Worm (Caenorhabditis elegans) whole organism, L1 larva: ENCODE data around the gene K08H2.7.
A peak's percentile ranks its signal among the peaks of the same experiment; 100 is the strongest.

Source experiments
- C34B4.2 ChIP-seq: sonication (generic microtip); optimal IDR thresholded peaks from 2 replicates; lab custom pipeline; 2017; ENCODE audit warnings: mild to moderate bottlenecking, missing genetic modification characterization, missing compliant biosample characterization
- F16B12.6 ChIP-seq: fragments of 150-350 bp; optimal IDR thresholded peaks from 2 replicates; lab custom pipeline; 2014; ENCODE audit warnings: missing biosample characterization, missing genetic modification characterization
- aha-1 ChIP-seq: fragments of 150-350 bp; optimal IDR thresholded peaks from 2 replicates; lab custom pipeline; 2014; ENCODE audit warnings: missing biosample characterization, missing genetic modification characterization
- ceh-63 ChIP-seq: fragments of 200-800 bp; sonication (Bioruptor generic); optimal IDR thresholded peaks from 2 replicates; lab custom pipeline; 2018; ENCODE audit warnings: mild to moderate bottlenecking, missing genetic modification characterization, missing compliant biosample characterization
- ceh-82 ChIP-seq, 3 experiments: fragments of 150-350 bp in 1 of 3; sonication (generic microtip) in 2 of 3; optimal IDR thresholded peaks; 2 replicates each; lab custom pipeline; 2014 to 2017; ENCODE audit warnings: missing biosample characterization in 3 of 3, missing genetic modification characterization in 3 of 3
- ceh-88 ChIP-seq: fragments of 200-800 bp; sonication (Bioruptor generic); IDR thresholded peaks from 2 replicates; pipeline ENCODE4 v1.3.6; 2022; ENCODE audit warnings: missing genetic modification characterization, missing compliant biosample characterization
- ceh-90 ChIP-seq: sonication (generic microtip); optimal IDR thresholded peaks from 2 replicates; lab custom pipeline; 2016; ENCODE audit warnings: missing genetic modification characterization, missing compliant biosample characterization
- efl-1 ChIP-seq, 4 experiments: fragments of 150-350 bp; optimal IDR thresholded peaks in 3 of 4; peaks in 1 of 4; 1 replicate in 1 of 4; 2 replicates in 3 of 4; lab custom pipeline; 2014; ENCODE audit warnings: missing biosample characterization in 2 of 4, missing genetic modification characterization in 2 of 4, missing genetic modification reagents in 2 of 4
- efl-3 ChIP-seq: fragments of 200-800 bp; sonication (Bioruptor generic); optimal IDR thresholded peaks from 2 replicates; lab custom pipeline; 2018; ENCODE audit warnings: mild to moderate bottlenecking, missing genetic modification characterization, missing compliant biosample characterization
- egl-27 ChIP-seq, 2 experiments: fragments of 150-350 bp in 1 of 2; sonication (generic microtip); optimal IDR thresholded peaks; 3 replicates each; lab custom pipeline; 2017 to 2018; ENCODE audit warnings: missing biosample characterization in 2 of 2, missing genetic modification characterization in 2 of 2, missing genetic modification reagents in 2 of 2
- elt-2 ChIP-seq: sonication (generic microtip); optimal IDR thresholded peaks from 2 replicates; lab custom pipeline; 2016; ENCODE audit warnings: missing genetic modification characterization, mild to moderate bottlenecking, inconsistent platforms, missing compliant biosample characterization, missing genetic modification reagents
- fkh-8 ChIP-seq: sonication (generic microtip); optimal IDR thresholded peaks from 2 replicates; lab custom pipeline; 2016; ENCODE audit warnings: mild to moderate bottlenecking, missing genetic modification characterization, missing compliant biosample characterization
- hpl-2 ChIP-seq: fragments of 150-350 bp; optimal IDR thresholded peaks from 2 replicates; lab custom pipeline; 2014; ENCODE audit warnings: missing biosample characterization, missing genetic modification reagents, missing genetic modification characterization
- irx-1 ChIP-seq: sonication (generic microtip); optimal IDR thresholded peaks from 2 replicates; lab custom pipeline; 2016; ENCODE audit warnings: missing genetic modification characterization, missing compliant biosample characterization
- isw-1 ChIP-seq: fragments of 200-800 bp; sonication (Bioruptor generic); IDR thresholded peaks from 2 replicates; pipeline ENCODE4 v1.3.6; 2022; ENCODE audit warnings: missing genetic modification characterization, missing compliant biosample characterization
- lin-13 ChIP-seq: fragments of 150-350 bp; optimal IDR thresholded peaks from 2 replicates; lab custom pipeline; 2014; ENCODE audit warnings: missing biosample characterization, missing genetic modification reagents, missing genetic modification characterization
- lin-15B ChIP-seq: fragments of 150-350 bp; sonication (generic microtip); optimal IDR thresholded peaks from 3 replicates; lab custom pipeline; 2014; ENCODE audit warnings: missing biosample characterization, missing genetic modification characterization
- lsy-2 ChIP-seq, 2 experiments: fragments of 150-350 bp; optimal IDR thresholded peaks; 2 replicates each; lab custom pipeline; 2014; ENCODE audit warnings: missing biosample characterization in 2 of 2, missing genetic modification characterization in 2 of 2
- mef-2 ChIP-seq: fragments of 150-350 bp; optimal IDR thresholded peaks from 2 replicates; lab custom pipeline; 2014; ENCODE audit warnings: missing biosample characterization, missing genetic modification characterization
- nhr-19 ChIP-seq: fragments of 200-800 bp; sonication (Bioruptor generic); conservative IDR thresholded peaks from 2 replicates; pipeline ENCODE4 v1.3.6; 2022; ENCODE audit warnings: missing genetic modification characterization, missing compliant biosample characterization
- nhr-20 ChIP-seq: sonication (generic microtip); optimal IDR thresholded peaks from 2 replicates; lab custom pipeline; 2016; ENCODE audit warnings: mild to moderate bottlenecking, missing genetic modification characterization, missing compliant biosample characterization
- nhr-28 ChIP-seq: fragments of 150-350 bp; optimal IDR thresholded peaks from 2 replicates; lab custom pipeline; 2014; ENCODE audit warnings: missing biosample characterization, missing genetic modification characterization
- nhr-47 ChIP-seq: sonication (generic microtip); optimal IDR thresholded peaks from 2 replicates; lab custom pipeline; 2016; ENCODE audit warnings: mild to moderate bottlenecking, missing genetic modification characterization, moderate library complexity, missing compliant biosample characterization
- nhr-71 ChIP-seq: sonication (generic microtip); optimal IDR thresholded peaks from 2 replicates; lab custom pipeline; 2016; ENCODE audit warnings: mild to moderate bottlenecking, missing genetic modification characterization, moderate library complexity, missing compliant biosample characterization
- nhr-76 ChIP-seq: sonication (generic microtip); optimal IDR thresholded peaks from 2 replicates; lab custom pipeline; 2017; ENCODE audit warnings: missing biosample characterization, missing genetic modification characterization
- nhr-77 ChIP-seq: fragments of 150-350 bp; optimal IDR thresholded peaks from 2 replicates; lab custom pipeline; 2014; ENCODE audit warnings: missing biosample characterization, missing genetic modification characterization
- nhr-85 ChIP-seq: sonication (generic microtip); peaks from one replicate; lab custom pipeline; 2016; ENCODE audit warnings: missing genetic modification characterization, inconsistent platforms, missing compliant biosample characterization
- rnt-1 ChIP-seq: sonication (generic microtip); optimal IDR thresholded peaks from 2 replicates; lab custom pipeline; 2016; ENCODE audit warnings: mild to moderate bottlenecking, missing genetic modification characterization, moderate library complexity, missing compliant biosample characterization
- snpc-4 ChIP-seq: fragments of 150-350 bp; optimal IDR thresholded peaks from 2 replicates; lab custom pipeline; 2014; ENCODE audit warnings: missing biosample characterization, missing genetic modification characterization
- sptf-1 ChIP-seq: fragments of 150-350 bp; optimal IDR thresholded peaks from 2 replicates; lab custom pipeline; 2014; ENCODE audit warnings: missing biosample characterization, missing genetic modification characterization
- sup-37 ChIP-seq: fragments of 200-800 bp; sonication (Bioruptor generic); optimal IDR thresholded peaks from 2 replicates; lab custom pipeline; 2018; ENCODE audit warnings: mild to moderate bottlenecking, missing genetic modification characterization, missing compliant biosample characterization
- swsn-7 ChIP-seq: sonication (generic microtip); optimal IDR thresholded peaks from 2 replicates; lab custom pipeline; 2016; ENCODE audit warnings: missing genetic modification characterization, missing compliant biosample characterization
- tbx-2 ChIP-seq: sonication (generic microtip); optimal IDR thresholded peaks from 2 replicates; lab custom pipeline; 2016; ENCODE audit warnings: missing genetic modification characterization, missing compliant biosample characterization
- tlp-1 ChIP-seq: fragments of 150-350 bp; optimal IDR thresholded peaks from 2 replicates; lab custom pipeline; 2014; ENCODE audit warnings: missing biosample characterization, missing genetic modification characterization
- unc-130 ChIP-seq: fragments of 150-350 bp; optimal IDR thresholded peaks from 2 replicates; lab custom pipeline; 2017; ENCODE audit warnings: missing biosample characterization, missing genetic modification characterization, inconsistent platforms
- unc-30 ChIP-seq: sonication (generic microtip); optimal IDR thresholded peaks from 2 replicates; lab custom pipeline; 2017; ENCODE audit warnings: missing biosample characterization, missing genetic modification characterization
- vab-15 ChIP-seq: sonication (generic microtip); optimal IDR thresholded peaks from 2 replicates; lab custom pipeline; 2017; ENCODE audit warnings: missing genotype, mild to moderate bottlenecking, missing genetic modification characterization, missing compliant biosample characterization
- zag-1 ChIP-seq: fragments of 150-350 bp; optimal IDR thresholded peaks from 2 replicates; lab custom pipeline; 2014; ENCODE audit warnings: missing biosample characterization, missing genetic modification characterization
- ztf-11 ChIP-seq, 2 experiments: sonication (generic microtip); optimal IDR thresholded peaks; 2 replicates each; lab custom pipeline; 2016 to 2017; ENCODE audit warnings: missing genetic modification characterization in 2 of 2, missing biosample characterization in 1 of 2, missing compliant biosample characterization in 1 of 2

Gene K08H2.7

ce11 chrX:13262195-13262594 is 14.0 kb upstream of the K08H2.7 start, which contains the start of gene K09A11.1:
Gene K09A11.1 (plus strand): TSS chrX:13262495.
- no peak for TF ChIP-seq efl-3
- no peak for TF ChIP-seq swsn-7
- TF ChIP-seq C34B4.2 (tag; lab: Kevin White, UChicago) = no peak
- no peak for TF ChIP-seq nhr-85 (tag; lab: Kevin White, UChicago)
- no peak for TF ChIP-seq sup-37 (GFP tag; lab: Kevin White, UChicago)
- TF ChIP-seq vab-15 (tag; lab: Kevin White, UChicago) = no peak
- no peak for TF ChIP-seq zag-1
- no peak for TF ChIP-seq F16B12.6 (tag; lab: Kevin White, UChicago)
- no peak for TF ChIP-seq ceh-63 (GFP tag; lab: Kevin White, UChicago)
- TF ChIP-seq lin-15B (tag; lab: Kevin White, UChicago) = no peak
- TF ChIP-seq unc-30 (tag; lab: Kevin White, UChicago) = no peak
- no peak for TF ChIP-seq egl-27 (tag; optimal IDR thresholded peaks at IDR 0.05; lab: Kevin White, UChicago)
- no peak for TF ChIP-seq ceh-88 (GFP tag; lab: Robert Waterston, UW)
- TF ChIP-seq ztf-11 (tag; optimal IDR thresholded peaks at IDR 0.05; lab: Kevin White, UChicago) = no peak
- no peak for TF ChIP-seq nhr-76 (tag; lab: Kevin White, UChicago)
- TF ChIP-seq, all 84 proteins: peak for 0

ce11 chrX:13261037-13261592 is 12.9 kb upstream of the K08H2.7 start:
- TF ChIP-seq snpc-4 (tag; lab: Kevin White, UChicago) (peak; percentile 11), elt-2 (tag; lab: Kevin White, UChicago) (peak; percentile 0), nhr-71 (peak; percentile 8)

- no peak for TF ChIP-seq irx-1
- TF ChIP-seq tlp-1 (tag; lab: Kevin White, UChicago) = peak; percentile 77
- TF ChIP-seq lsy-2 (tag; optimal IDR thresholded peaks at IDR 0.05; lab: Kevin White, UChicago) = no peak
- TF ChIP-seq unc-30 (tag; lab: Kevin White, UChicago) = no peak
- no peak for TF ChIP-seq ceh-82 (tag; optimal IDR thresholded peaks at IDR 0.05; lab: Kevin White, UChicago)
- TF ChIP-seq sptf-1 (tag; lab: Kevin White, UChicago) = no peak
- TF ChIP-seq nhr-77 = no peak
- no peak for TF ChIP-seq mef-2 (tag; lab: Kevin White, UChicago)
- TF ChIP-seq fkh-8 (tag; lab: Kevin White, UChicago) = no peak
- TF ChIP-seq nhr-19 (GFP tag; lab: Robert Waterston, UW) = no peak
- TF ChIP-seq hpl-2 (GFP tag; lab: Kevin White, UChicago) = no peak
- no peak for TF ChIP-seq tbx-2 (tag; lab: Kevin White, UChicago)
- TF ChIP-seq efl-1 (optimal IDR thresholded peaks at IDR 0.05; lab: Kevin White, UChicago) = no peak
- peak in 1 of 2 experiments; percentile 41 for TF ChIP-seq efl-1 (GFP tag; optimal IDR thresholded peaks at IDR 0.05 in 1 of 2; lab: Kevin White, UChicago)
- peak; percentile 82 for TF ChIP-seq elt-2 (tag; lab: Kevin White, UChicago)
- no peak for TF ChIP-seq aha-1 (tag; lab: Kevin White, UChicago)
Observed at ce11 chrX:13257577-13257976, 9.3 kb upstream of the K08H2.7 start, which contains the start of gene K08H2.10. Gene K08H2.10 (plus strand): TSS chrX:13257806.

- TF ChIP-seq nhr-28 (tag; lab: Kevin White, UChicago) = no peak
- no peak for TF ChIP-seq ztf-11 (tag; optimal IDR thresholded peaks at IDR 0.05; lab: Kevin White, UChicago)
- no peak for TF ChIP-seq ceh-90 (tag; lab: Kevin White, UChicago)
- TF ChIP-seq rnt-1 (tag; lab: Kevin White, UChicago) = no peak
- TF ChIP-seq sptf-1 (tag; lab: Kevin White, UChicago) = no peak
- no peak for TF ChIP-seq lin-15B (tag; lab: Kevin White, UChicago)
- TF ChIP-seq nhr-20 (tag; lab: Kevin White, UChicago) = no peak
- no peak for TF ChIP-seq unc-130 (tag; lab: Kevin White, UChicago)
- TF ChIP-seq egl-27 (tag; optimal IDR thresholded peaks at IDR 0.05; lab: Kevin White, UChicago) = no peak
- TF ChIP-seq lin-13 = no peak
- no peak for TF ChIP-seq nhr-47
- no peak for TF ChIP-seq isw-1 (GFP tag; lab: Robert Waterston, UW)
- TF ChIP-seq elt-2 (tag; lab: Kevin White, UChicago) = no peak
- TF ChIP-seq, all 84 proteins: peak for 0
Observed at ce11 chrX:13251914-13252434, 3.7 kb upstream of the K08H2.7 start, which contains the start of gene nhr-32. Gene nhr-32 (plus strand): TSS chrX:13251964.
